Worm (Caenorhabditis elegans): ENCODE measurements around the gene srd-11.

- no peak for TF ChIP-seq jun-1 (tag; optimal IDR thresholded peaks at IDR 0.05)
- no peak for TF ChIP-seq zfp-2 (tag; optimal IDR thresholded peaks at IDR 0.05)
- no peak for TF ChIP-seq nhr-76 (tag; optimal IDR thresholded peaks at IDR 0.05)
- TF ChIP-seq snpc-4 (tag; optimal IDR thresholded peaks at IDR 0.05): no peak
- TF ChIP-seq nhr-25 (tag; optimal IDR thresholded peaks at IDR 0.05; ENCODE audit: borderline replicate concordance, insufficient read depth): no peak
- TF ChIP-seq pha-4 (GFP tag; IDR thresholded peaks at IDR 0.05): no peak
- TF ChIP-seq pha-4 (tag; optimal IDR thresholded peaks at IDR 0.05): no peak
- TF ChIP-seq nhr-237 (tag; optimal IDR thresholded peaks at IDR 0.05): no peak
Observed at ce11 chrV:13589494-13590176, 30.0 kb downstream of the srd-11 start, which contains the start of the genes F53F4.2 and F53F4.18.

Data from whole organism, L4 larva.